Fruit fly (Drosophila melanogaster) whole organism, prepupa: ENCODE results near the gene CG14154.
A peak's percentile ranks its signal among the peaks of the same experiment; 100 is the strongest.

Experiments used
- Blimp-1 ChIP-seq: fragments of 200-800 bp; sonication (Bioruptor generic); optimal IDR thresholded peaks from 3 replicates; lab custom pipeline; 2017; ENCODE audit warnings: missing biosample characterization, missing genetic modification characterization, mild to moderate bottlenecking, moderate library complexity, missing genetic modification reagents
- CG10631 ChIP-seq: fragments of 200-800 bp; sonication (Bioruptor generic); optimal IDR thresholded peaks from 2 replicates; lab custom pipeline; 2016; ENCODE audit warnings: missing biosample characterization, missing genetic modification characterization
- CG11294 ChIP-seq: fragments of 200-800 bp; sonication (Bioruptor generic); IDR thresholded peaks from 2 replicates; pipeline ENCODE4 v1.3.6; 2022; ENCODE audit warnings: missing biosample characterization, missing genetic modification characterization
- CG11762 ChIP-seq: fragments of 200-800 bp; sonication (Bioruptor generic); optimal IDR thresholded peaks from 3 replicates; lab custom pipeline; 2016; ENCODE audit warnings: missing biosample characterization, missing genetic modification characterization; ENCODE audit not compliant: insufficient read depth
- CG11902 ChIP-seq: fragments of 200-800 bp; sonication (Bioruptor generic); optimal IDR thresholded peaks from 3 replicates; lab custom pipeline; 2016; ENCODE audit warnings: missing biosample characterization, missing genetic modification characterization
- CG1621 ChIP-seq: fragments of 200-800 bp; sonication (Bioruptor generic); optimal IDR thresholded peaks from 3 replicates; lab custom pipeline; 2018; ENCODE audit warnings: missing biosample characterization, mild to moderate bottlenecking, missing genetic modification characterization
- CG16779 ChIP-seq: fragments of 200-800 bp; sonication (Bioruptor generic); optimal IDR thresholded peaks from 3 replicates; lab custom pipeline; 2017; ENCODE audit warnings: missing biosample characterization, mild to moderate bottlenecking, missing genetic modification characterization
- CG3032 ChIP-seq: fragments of 200-800 bp; optimal IDR thresholded peaks from 2 replicates; lab custom pipeline; 2019; ENCODE audit warnings: missing biosample characterization, mild to moderate bottlenecking, missing genetic modification characterization, moderate library complexity
- CG4318 ChIP-seq: fragments of 200-800 bp; sonication (Bioruptor generic); optimal IDR thresholded peaks from 3 replicates; lab custom pipeline; 2017; ENCODE audit warnings: missing biosample characterization, mild to moderate bottlenecking, missing genetic modification characterization
- CG6163 ChIP-seq: fragments of 200-800 bp; sonication (Bioruptor generic); IDR thresholded peaks from 3 replicates; pipeline ENCODE4 v1.3.6; 2022; ENCODE audit warnings: missing biosample characterization, missing genetic modification characterization
- CG6276 ChIP-seq: fragments of 200-800 bp; sonication (Bioruptor generic); optimal IDR thresholded peaks from 2 replicates; lab custom pipeline; 2017; ENCODE audit warnings: missing biosample characterization, mild to moderate bottlenecking, missing genetic modification characterization
- CG6792 ChIP-seq: fragments of 200-800 bp; sonication (Bioruptor generic); optimal IDR thresholded peaks from 3 replicates; lab custom pipeline; 2016; ENCODE audit warnings: missing biosample characterization, missing genetic modification characterization
- CG6854 ChIP-seq: fragments of 200-800 bp; sonication (Bioruptor generic); optimal IDR thresholded peaks from 2 replicates; lab custom pipeline; 2017; ENCODE audit warnings: missing biosample characterization, mild to moderate bottlenecking, missing genetic modification characterization
- CG7368 ChIP-seq: fragments of 200-800 bp; sonication (Bioruptor generic); optimal IDR thresholded peaks from 3 replicates; lab custom pipeline; 2016; ENCODE audit warnings: missing biosample characterization, missing genetic modification characterization
- CG8119 ChIP-seq: fragments of 200-800 bp; sonication (Bioruptor generic); IDR thresholded peaks from 3 replicates; pipeline ENCODE4 v1.3.6; 2022; ENCODE audit warnings: missing biosample characterization, missing genetic modification characterization
- Eip78C ChIP-seq: fragments of 200-800 bp; sonication (Bioruptor generic); peaks from one replicate; lab custom pipeline; 2016; ENCODE audit warnings: missing biosample characterization, missing genetic modification characterization
- Ets96B ChIP-seq: fragments of 200-800 bp; optimal IDR thresholded peaks from 2 replicates; lab custom pipeline; 2019; ENCODE audit warnings: missing biosample characterization, mild to moderate bottlenecking, missing genetic modification characterization, moderate library complexity
- Gug ChIP-seq: fragments of 200-800 bp; sonication (Bioruptor generic); IDR thresholded peaks from 2 replicates; pipeline ENCODE4 v1.3.6; 2022; ENCODE audit warnings: missing biosample characterization, missing genetic modification characterization
- Hr38 ChIP-seq: sonication (Bioruptor generic); optimal IDR thresholded peaks from 2 replicates; lab custom pipeline; 2016; ENCODE audit warnings: missing biosample characterization, missing genetic modification characterization
- Hr39 ChIP-seq: fragments of 200-800 bp; sonication (Bioruptor generic); optimal IDR thresholded peaks from 2 replicates; lab custom pipeline; 2016; ENCODE audit warnings: missing biosample characterization, missing genetic modification characterization
- Met ChIP-seq: fragments of 200-800 bp; sonication (Bioruptor generic); optimal IDR thresholded peaks from 3 replicates; lab custom pipeline; 2016; ENCODE audit warnings: missing biosample characterization, missing genetic modification characterization
- OdsH ChIP-seq: fragments of 200-800 bp; sonication (Bioruptor generic); optimal IDR thresholded peaks from 3 replicates; lab custom pipeline; 2016; ENCODE audit warnings: missing biosample characterization, missing genetic modification characterization
- Sox15 ChIP-seq: fragments of 200-800 bp; sonication (Bioruptor generic); optimal IDR thresholded peaks from 3 replicates; lab custom pipeline; 2016; ENCODE audit warnings: missing biosample characterization, missing genetic modification characterization
- achi ChIP-seq: fragments of 200-800 bp; sonication (Bioruptor generic); optimal IDR thresholded peaks from 3 replicates; lab custom pipeline; 2016; ENCODE audit warnings: missing biosample characterization, missing genetic modification characterization
- acj6 ChIP-seq: fragments of 200-800 bp; sonication (Bioruptor generic); optimal IDR thresholded peaks from 3 replicates; lab custom pipeline; 2016; ENCODE audit warnings: missing biosample characterization, missing genetic modification characterization
- cyc ChIP-seq: fragments of 200-800 bp; sonication (Bioruptor generic); optimal IDR thresholded peaks from 3 replicates; lab custom pipeline; 2016; ENCODE audit warnings: missing biosample characterization, missing genetic modification characterization
- dac ChIP-seq: fragments of 200-800 bp; sonication (Bioruptor generic); optimal IDR thresholded peaks from 2 replicates; lab custom pipeline; 2017; ENCODE audit warnings: missing biosample characterization, mild to moderate bottlenecking, missing genetic modification characterization
- dsx ChIP-seq: fragments of 200-800 bp; optimal IDR thresholded peaks from 3 replicates; lab custom pipeline; 2019; ENCODE audit warnings: missing biosample characterization, mild to moderate bottlenecking, missing genetic modification characterization, moderate library complexity; ENCODE audit not compliant: poor library complexity, severe bottlenecking
- eg ChIP-seq: fragments of 200-800 bp; sonication (Bioruptor generic); IDR thresholded peaks from 3 replicates; pipeline ENCODE4 v1.3.6; 2022; ENCODE audit warnings: missing biosample characterization, missing genetic modification characterization
- esn ChIP-seq: fragments of 200-800 bp; sonication (Bioruptor generic); optimal IDR thresholded peaks from 2 replicates; lab custom pipeline; 2016; ENCODE audit warnings: missing biosample characterization, mild to moderate bottlenecking, missing genetic modification characterization, moderate library complexity
- fd59A ChIP-seq: fragments of 200-800 bp; sonication (Bioruptor generic); optimal IDR thresholded peaks from 2 replicates; lab custom pipeline; 2017; ENCODE audit warnings: missing biosample characterization, mild to moderate bottlenecking, missing genetic modification characterization, missing genetic modification reagents
- fkh ChIP-seq: fragments of 200-800 bp; sonication (Bioruptor generic); optimal IDR thresholded peaks from 3 replicates; lab custom pipeline; 2017; ENCODE audit warnings: missing biosample characterization, mild to moderate bottlenecking, missing genetic modification characterization, moderate library complexity
- lz ChIP-seq: fragments of 200-800 bp; sonication (Bioruptor generic); optimal IDR thresholded peaks from 3 replicates; lab custom pipeline; 2016; ENCODE audit warnings: missing biosample characterization, missing genetic modification characterization
- net ChIP-seq: fragments of 200-800 bp; sonication (Bioruptor generic); optimal IDR thresholded peaks from 3 replicates; lab custom pipeline; 2016; ENCODE audit warnings: missing biosample characterization, missing genetic modification characterization
- ss ChIP-seq, 2 experiments: fragments of 200-800 bp; sonication (Bioruptor generic); optimal IDR thresholded peaks; 2 replicates in 1 of 2; 3 replicates in 1 of 2; lab custom pipeline; 2017 to 2018; ENCODE audit warnings: mild to moderate bottlenecking in 2 of 2, missing biosample characterization in 2 of 2, missing genetic modification characterization in 2 of 2, moderate library complexity in 1 of 2
- svp ChIP-seq: fragments of 200-800 bp; sonication (Bioruptor generic); peaks from one replicate; lab custom pipeline; 2016; ENCODE audit warnings: missing biosample characterization, missing genetic modification characterization
- topi ChIP-seq: fragments of 200-800 bp; sonication (Bioruptor generic); optimal IDR thresholded peaks from 3 replicates; lab custom pipeline; 2016; ENCODE audit warnings: missing biosample characterization, missing genetic modification characterization
- vri ChIP-seq: fragments of 200-800 bp; sonication (Bioruptor generic); optimal IDR thresholded peaks from 3 replicates; lab custom pipeline; 2016; ENCODE audit warnings: missing biosample characterization, mild to moderate bottlenecking, missing genetic modification characterization

The CG14154 gene

dm6 chr3L:10672540-10672939 is 30.9 kb downstream of the CG14154 start:
- 0 out of 3 replicates have a peak, but pooled peaks have one; percentile 15 for TF ChIP-seq eg (GFP tag; lab: Robert Waterston, UW)
- no peak for TF ChIP-seq Eip78C (GFP tag; lab: Kevin White, UChicago)

dm6 chr3L:10674145-10674547 is 32.5 kb downstream of the CG14154 start:
- TF ChIP-seq eg (GFP tag; lab: Robert Waterston, UW), result no peak
- TF ChIP-seq OdsH (GFP tag; lab: Kevin White, UChicago), result no peak
- no peak for TF ChIP-seq dac (GFP tag; lab: Kevin White, UChicago)
- peak; percentile 21 for TF ChIP-seq CG6854 (GFP tag; lab: Kevin White, UChicago)
- no peak for TF ChIP-seq CG3032 (tag; lab: Kevin White, UChicago)
- TF ChIP-seq CG4318 (GFP tag; lab: Kevin White, UChicago), result no peak
- TF ChIP-seq fkh (GFP tag; lab: Kevin White, UChicago), result peak; percentile 20
- TF ChIP-seq CG1621 (tag; lab: Kevin White, UChicago), result no peak
- no peak for TF ChIP-seq net
- no peak for TF ChIP-seq Hr39 (GFP tag; lab: Kevin White, UChicago)
- TF ChIP-seq lz (GFP tag; lab: Kevin White, UChicago), result no peak
- no peak for TF ChIP-seq fd59A
- TF ChIP-seq Sox15 (GFP tag; lab: Kevin White, UChicago), result no peak
- TF ChIP-seq ss (GFP tag; optimal IDR thresholded peaks at IDR 0.05; lab: Kevin White, UChicago), result peak; percentile 33 to 39
- TF ChIP-seq vri (GFP tag; lab: Kevin White, UChicago), result no peak
- TF ChIP-seq Hr38 (GFP tag; lab: Kevin White, UChicago), result no peak
- no peak for TF ChIP-seq CG11294 (GFP tag; lab: Robert Waterston, UW)
- TF ChIP-seq topi, result no peak
- peak; percentile 64 for TF ChIP-seq svp
- TF ChIP-seq Blimp-1, result no peak
- no peak for TF ChIP-seq CG6276 (GFP tag; lab: Kevin White, UChicago)
- peak; percentile 3 for TF ChIP-seq dsx (GFP tag; lab: Kevin White, UChicago)
- peak; percentile 5 for TF ChIP-seq Met (GFP tag; lab: Kevin White, UChicago)
- peak; percentile 40; the same call in 1 of the 3 replicates for TF ChIP-seq CG6163 (GFP tag; lab: Robert Waterston, UW)
- TF ChIP-seq esn (GFP tag; lab: Kevin White, UChicago), result no peak
- no peak for TF ChIP-seq Gug (GFP tag; lab: Robert Waterston, UW)
- TF ChIP-seq achi (GFP tag; lab: Kevin White, UChicago), result no peak
- TF ChIP-seq cyc (GFP tag; lab: Kevin White, UChicago), result no peak
- TF ChIP-seq acj6 (GFP tag; lab: Kevin White, UChicago), result no peak
- TF ChIP-seq CG7368, result no peak

dm6 chr3L:10674940-10675339 is 33.3 kb downstream of the CG14154 start:
- no peak for TF ChIP-seq Ets96B (tag; lab: Kevin White, UChicago)
- no peak for TF ChIP-seq CG11762
- no peak for TF ChIP-seq CG10631 (GFP tag; lab: Kevin White, UChicago)
- TF ChIP-seq Met (GFP tag; lab: Kevin White, UChicago), result no peak
- TF ChIP-seq CG8119 (GFP tag; lab: Robert Waterston, UW), result no peak
- TF ChIP-seq CG16779 (tag; lab: Kevin White, UChicago), result no peak
- no peak for TF ChIP-seq Sox15 (GFP tag; lab: Kevin White, UChicago)
- no peak for TF ChIP-seq ss (GFP tag; optimal IDR thresholded peaks at IDR 0.05; lab: Kevin White, UChicago)
- no peak for TF ChIP-seq CG11902
- TF ChIP-seq CG11294 (GFP tag; lab: Robert Waterston, UW), result no peak
- no peak for TF ChIP-seq CG6792 (GFP tag; lab: Kevin White, UChicago)
- no peak for TF ChIP-seq Gug (GFP tag; lab: Robert Waterston, UW)
- no peak for TF ChIP-seq lz (GFP tag; lab: Kevin White, UChicago)
- TF ChIP-seq, all 60 proteins: peak for 0
